Worm (Caenorhabditis elegans): Measurements from ENCODE around the gene str-170.

DNA sequence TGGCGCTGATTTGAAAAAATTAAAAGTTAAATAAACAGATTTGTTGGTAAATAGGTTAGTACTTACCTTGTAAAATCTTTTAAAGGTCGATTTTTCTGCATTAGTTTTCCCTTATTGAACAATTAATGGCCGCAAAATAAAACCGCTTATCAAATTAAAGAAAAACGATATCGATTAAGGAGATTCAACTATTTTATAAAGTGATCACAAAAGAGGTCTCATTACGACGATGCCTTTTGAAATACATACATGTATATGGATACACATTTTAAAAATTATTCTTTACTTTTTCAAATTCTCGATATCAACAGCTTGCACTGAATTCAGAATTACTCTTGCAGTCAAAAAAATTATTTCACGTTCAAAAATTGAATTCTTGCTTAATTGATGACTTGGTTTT, 18.6 kb upstream of the str-170 start, which contains the start of gene Y17G9A.3:
- no peak for TF ChIP-seq nhr-12 (tag; optimal IDR thresholded peaks at IDR 0.05)
- no peak for TF ChIP-seq ama-1 (optimal IDR thresholded peaks at IDR 0.05)
